Worm (Caenorhabditis elegans) whole organism, L4/young adult: ENCODE data around the gene F07G11.2.

Experiments used
- W03F9.2 ChIP-seq: fragments of 150-350 bp; optimal IDR thresholded peaks from 2 replicates; lab custom pipeline; 2014; ENCODE audit warnings: missing biosample characterization, missing genetic modification characterization
- him-1 ChIP-seq: sonication (generic microtip); optimal IDR thresholded peaks from 2 replicates; lab custom pipeline; 2016; ENCODE audit warnings: missing genotype, missing genetic modification reagents, missing genetic modification characterization, missing compliant biosample characterization

DNA sequence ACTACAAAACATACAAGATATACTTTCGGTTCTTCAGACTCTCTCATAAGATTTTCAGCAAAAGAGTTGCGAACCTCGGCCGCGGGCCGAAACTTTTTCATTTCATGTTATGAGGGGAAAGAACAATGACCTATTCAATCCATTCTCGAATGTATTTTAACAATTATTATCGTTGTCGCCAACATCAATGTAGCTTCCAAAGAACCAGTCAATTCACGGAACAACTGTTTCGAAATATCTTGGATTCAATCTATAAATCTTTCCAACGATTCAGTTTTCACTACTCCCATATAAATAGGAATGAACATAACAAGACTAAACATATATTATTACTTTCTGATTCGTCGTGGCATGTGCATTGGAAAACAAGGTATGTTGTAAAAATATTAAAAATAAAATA is 2.5 kb downstream of the F07G11.2 start, which contains the start of gene F07G11.1:
- TF ChIP-seq him-1 (tag; lab: Kevin White, UChicago) (no peak), W03F9.2 (tag; lab: Kevin White, UChicago) (no peak)
